Fruit fly (Drosophila melanogaster) whole organism, larva: ENCODE measurements around the gene ph-d.

Experiments used
- noc ChIP-seq: fragments of 200-800 bp; sonication (Bioruptor generic); optimal IDR thresholded peaks from 3 replicates; lab custom pipeline; 2019; ENCODE audit warnings: missing biosample characterization, mild to moderate bottlenecking, missing genetic modification characterization, moderate library complexity

ph-d gene

DNA sequence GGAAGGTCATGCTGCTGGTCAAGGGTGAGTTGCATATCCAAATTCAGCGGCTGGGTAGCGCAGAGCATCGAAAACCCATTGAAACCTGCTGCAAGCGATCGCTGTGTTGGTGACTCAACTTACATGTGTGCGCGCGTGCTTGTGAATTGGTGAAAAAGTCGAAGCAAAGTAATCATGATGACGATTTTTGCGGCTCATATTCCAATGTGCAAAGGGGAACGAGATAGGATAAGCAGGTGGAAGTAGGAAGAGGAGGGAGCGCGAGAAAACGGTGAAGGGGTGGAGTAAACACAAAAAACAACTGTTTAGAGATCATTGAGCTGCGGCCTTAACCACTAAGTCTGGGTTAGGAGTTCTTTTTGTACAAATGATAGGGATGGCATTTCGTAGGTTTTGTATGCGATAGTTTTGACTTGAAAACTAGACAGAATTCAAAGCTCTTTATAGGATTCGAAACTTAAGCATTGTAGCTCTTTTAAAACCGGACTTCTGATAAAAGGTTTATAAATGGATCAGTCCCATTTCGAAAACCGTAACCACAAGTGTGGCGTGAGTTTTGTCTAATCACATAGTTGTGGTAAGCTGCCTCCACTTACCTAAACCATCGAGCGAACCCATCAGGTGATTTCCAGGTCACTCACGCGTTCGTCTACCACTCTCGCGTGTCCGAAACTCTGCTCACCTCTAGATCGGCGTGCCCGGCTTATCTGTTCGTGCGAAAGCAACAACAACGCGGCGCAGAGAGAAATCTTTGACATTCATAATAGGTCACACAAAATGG is 22.8 kb upstream of the ph-d start:
- peak; percentile 68 for TF ChIP-seq noc (tag; lab: Kevin White, UChicago)

DNA sequence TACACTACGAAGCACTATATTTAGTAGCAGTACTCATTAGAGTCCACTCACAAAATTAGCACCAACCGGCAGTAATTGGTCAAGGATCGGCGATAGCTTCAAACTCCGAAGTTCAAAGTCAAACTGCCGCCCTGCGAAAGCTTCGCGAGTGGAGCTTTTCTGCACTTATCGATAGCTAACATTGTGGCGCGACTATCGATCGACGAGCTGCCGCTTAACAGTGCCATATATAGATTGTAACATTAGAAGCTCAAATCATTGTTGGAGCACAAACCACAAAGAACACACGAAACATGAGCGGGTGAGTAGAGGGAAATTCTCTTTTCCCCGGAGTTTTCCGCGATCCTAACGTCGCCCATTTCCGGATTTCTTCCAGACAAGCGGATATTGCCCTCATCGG is 22.0 kb upstream of the ph-d start, which contains the start of gene Pgd:
Gene Pgd, plus strand, starts transcription at position 23 of the 400 bp plus-strand sequence.
- TF ChIP-seq noc (tag; lab: Kevin White, UChicago), result no peak

DNA sequence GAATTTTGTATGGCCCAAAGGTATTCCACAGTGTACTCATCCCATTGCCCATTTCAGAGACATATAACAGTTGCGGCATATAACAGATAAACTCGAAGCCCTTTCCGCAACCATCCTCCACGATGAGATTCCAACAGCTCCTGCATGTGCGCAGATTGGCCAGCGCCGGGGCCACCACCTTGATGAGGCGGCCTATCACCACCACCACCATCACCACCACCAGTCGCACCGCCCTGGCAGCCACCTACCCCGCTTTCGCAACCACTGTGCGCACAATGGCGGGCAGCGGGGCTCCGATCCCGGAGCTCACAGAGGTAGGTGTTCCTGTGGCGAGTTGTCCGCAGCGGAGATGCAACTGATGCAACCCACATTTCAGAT is 19.8 kb upstream of the ph-d start:
- TF ChIP-seq noc (tag; lab: Kevin White, UChicago), result no peak

dm6 chrX:2142275-2142934 is 19.3 kb upstream of the ph-d start:
- TF ChIP-seq noc (tag; lab: Kevin White, UChicago), result peak; percentile 8

- peak; percentile 82 for TF ChIP-seq noc (tag; lab: Kevin White, UChicago)
These were observed 18.7 kb upstream of the ph-d start for dm6 chrX:2141854-2142216.

- no peak for TF ChIP-seq noc (tag; lab: Kevin White, UChicago)
These were observed 18.2 kb upstream of the ph-d start, which contains the start of gene D2hgdh for dm6 chrX:2141159-2141853. Gene D2hgdh, plus strand, starts transcription at chrX:2141489.

dm6 chrX:2140487-2140886 is 17.4 kb upstream of the ph-d start:
- no peak for TF ChIP-seq noc (tag; lab: Kevin White, UChicago)

dm6 chrX:2139610-2140009 is 16.5 kb upstream of the ph-d start:
- TF ChIP-seq noc (tag; lab: Kevin White, UChicago), result no peak

DNA sequence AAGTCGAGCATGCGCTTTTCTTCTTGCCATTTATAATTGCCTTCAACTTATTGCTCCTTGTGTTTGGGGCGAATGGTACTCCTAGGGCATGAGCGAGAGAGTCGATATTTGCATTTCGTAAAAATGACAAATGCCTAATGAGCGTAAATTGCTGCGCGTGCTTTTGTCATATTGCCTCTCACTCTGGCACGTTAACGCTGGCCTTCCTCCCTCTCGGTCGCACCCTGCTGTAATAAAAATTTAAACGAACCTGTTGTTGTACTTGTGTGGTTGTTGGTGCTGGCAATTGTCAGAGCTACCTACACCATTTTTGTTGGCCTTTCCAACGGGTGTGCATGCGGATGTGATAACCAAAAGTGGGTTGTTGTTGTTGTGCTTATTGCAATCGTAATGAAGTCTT is 15.3 kb upstream of the ph-d start:
- TF ChIP-seq noc (tag; lab: Kevin White, UChicago), result no peak

dm6 chrX:2138342-2138416 is 15.1 kb upstream of the ph-d start, which contains the start of gene ph-p:
Gene ph-p, minus strand, starts transcription at chrX:2138371.
- no peak for TF ChIP-seq noc (tag; lab: Kevin White, UChicago)

- TF ChIP-seq noc (tag; lab: Kevin White, UChicago), result peak; percentile 99
These were observed 14.7 kb upstream of the ph-d start for dm6 chrX:2137587-2138341.

DNA sequence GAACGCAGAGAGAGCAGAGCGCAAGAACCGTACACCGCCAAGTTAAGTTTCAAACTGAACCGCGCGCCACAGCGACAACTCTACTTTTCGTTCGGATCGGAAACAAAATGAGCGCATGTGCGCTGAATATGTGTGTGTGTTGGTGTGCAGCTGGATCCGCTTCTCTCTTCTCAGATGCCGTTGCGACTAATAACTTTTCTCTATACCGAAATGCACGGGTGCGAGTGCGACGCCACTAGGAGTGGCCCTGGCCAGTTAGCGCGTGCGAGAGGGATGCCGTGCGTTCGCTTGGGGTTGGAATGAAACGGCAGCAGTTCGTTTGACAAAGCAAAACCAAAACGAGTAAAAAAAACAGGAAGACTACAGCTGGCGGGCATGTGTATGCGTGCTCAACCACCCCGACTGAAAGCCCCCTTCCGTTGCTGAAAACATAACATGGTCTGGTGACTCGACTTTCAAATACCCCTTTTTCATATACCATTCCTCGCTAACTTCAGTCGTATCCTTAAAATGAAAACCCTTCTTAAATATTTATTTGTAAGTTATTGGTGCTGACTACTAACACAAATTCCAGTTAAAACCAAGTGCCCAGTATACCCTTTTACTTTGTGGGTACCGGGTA is 13.9 kb upstream of the ph-d start:
- TF ChIP-seq noc (tag; lab: Kevin White, UChicago), result peak; percentile 100

DNA sequence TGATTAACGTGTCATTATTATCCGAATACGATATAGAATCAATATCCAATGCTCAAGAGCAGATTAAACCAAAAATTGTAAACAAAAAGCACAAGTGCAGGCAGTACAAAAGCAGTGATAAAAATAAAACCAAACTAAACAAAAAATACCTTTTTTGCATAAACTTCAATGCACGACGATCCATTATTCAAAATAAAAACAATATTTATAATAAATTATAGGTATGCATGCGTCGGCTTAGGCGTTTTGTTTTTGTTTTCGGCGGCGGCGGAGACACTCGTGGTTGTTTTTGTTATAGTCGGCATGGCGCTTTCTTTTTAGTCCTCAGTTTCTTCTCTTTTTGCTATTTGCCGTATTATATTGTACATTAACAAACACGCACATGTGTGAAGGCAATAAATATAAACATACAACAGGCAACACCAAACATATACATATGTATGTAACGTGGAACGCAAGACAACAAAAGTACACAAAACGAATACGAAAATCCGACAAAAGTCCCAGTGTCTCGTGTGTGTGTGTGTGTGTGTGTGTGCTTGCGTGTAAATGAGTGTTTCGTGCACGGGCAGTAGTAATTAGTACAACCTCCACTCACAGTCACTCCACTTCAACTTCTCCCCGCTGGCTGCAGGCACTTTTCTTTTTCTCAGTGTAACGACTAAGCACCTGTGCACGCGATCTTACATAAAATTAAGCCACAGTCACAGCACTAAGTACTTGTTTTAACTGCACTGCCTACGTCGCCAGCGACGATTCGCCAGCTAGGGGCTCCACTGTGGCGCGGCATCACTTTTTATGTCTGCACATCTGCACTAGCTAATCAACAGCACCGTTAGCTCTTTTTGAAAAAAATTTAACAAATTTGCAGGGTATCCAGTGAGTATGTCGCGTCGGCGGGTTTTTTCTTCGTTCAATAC is 13.0 kb upstream of the ph-d start:
- TF ChIP-seq noc (tag; lab: Kevin White, UChicago), result peak; percentile 66

dm6 chrX:2134965-2135758 is 12.1 kb upstream of the ph-d start:
- TF ChIP-seq noc (tag; lab: Kevin White, UChicago), result peak; percentile 90
